Fruit fly (Drosophila melanogaster) whole organism, adult: ENCODE results near the gene robl62A.

ENCODE experiments used
- CG14711 ChIP-seq: fragments of 200-800 bp; sonication (Bioruptor generic); optimal IDR thresholded peaks from 2 replicates; lab custom pipeline; 2018; ENCODE audit warnings: missing biosample characterization, mild to moderate bottlenecking, missing genetic modification characterization, moderate library complexity
- CG33017 ChIP-seq: fragments of 200-800 bp; sonication (Bioruptor generic); optimal IDR thresholded peaks from 2 replicates; lab custom pipeline; 2018; ENCODE audit warnings: missing biosample characterization, mild to moderate bottlenecking, missing genetic modification characterization, moderate library complexity
- CG7101 ChIP-seq: fragments of 200-800 bp; sonication (Bioruptor generic); optimal IDR thresholded peaks from 2 replicates; lab custom pipeline; 2018; ENCODE audit warnings: missing biosample characterization, mild to moderate bottlenecking, missing genetic modification characterization, moderate library complexity
- Mnt ChIP-seq: fragments of 200-800 bp; sonication (Bioruptor generic); optimal IDR thresholded peaks from 2 replicates; lab custom pipeline; 2016; ENCODE audit warnings: missing biosample characterization, mild to moderate bottlenecking, missing genetic modification characterization
- bab1 ChIP-seq: fragments of 200-800 bp; sonication (Bioruptor generic); optimal IDR thresholded peaks from 3 replicates; lab custom pipeline; 2019; ENCODE audit warnings: missing biosample characterization, mild to moderate bottlenecking, missing genetic modification characterization, moderate library complexity
- cic ChIP-seq: fragments of 200-800 bp; sonication (Bioruptor generic); optimal IDR thresholded peaks from 2 replicates; lab custom pipeline; 2017; ENCODE audit warnings: missing biosample characterization, mild to moderate bottlenecking, missing genetic modification characterization, moderate library complexity
- kay ChIP-seq: fragments of 200-800 bp; sonication (Bioruptor generic); peaks from one replicate; lab custom pipeline; 2016; ENCODE audit warnings: missing biosample characterization, missing genetic modification characterization, borderline replicate concordance
- toe ChIP-seq: fragments of 200-800 bp; sonication (Bioruptor generic); optimal IDR thresholded peaks from 2 replicates; lab custom pipeline; 2016; ENCODE audit warnings: missing biosample characterization, missing genetic modification characterization

- TF ChIP-seq cic (GFP tag; lab: Kevin White, UChicago): no peak
- no peak for TF ChIP-seq CG7101 (tag; lab: Kevin White, UChicago)
- TF ChIP-seq CG33017: no peak
- TF ChIP-seq kay (GFP tag; lab: Kevin White, UChicago): no peak
- TF ChIP-seq bab1 (GFP tag; lab: Kevin White, UChicago): no peak
- TF ChIP-seq toe (GFP tag; lab: Kevin White, UChicago): no peak
- no peak for TF ChIP-seq CG14711
- no peak for TF ChIP-seq Mnt (GFP tag; lab: Kevin White, UChicago)
These were observed 5.5 kb upstream of the robl62A start, which contains the start of gene Naa30B for dm6 chr3L:1471960-1472359.
